Worm (Caenorhabditis elegans) whole organism, L4 larva: Measurements from ENCODE around the gene ugt-66.
A peak's percentile ranks its signal among the peaks of the same experiment; 100 is the strongest.

Source experiments
- F26F4.8 ChIP-seq: fragments of 200-800 bp; sonication (Bioruptor generic); conservative IDR thresholded peaks from 2 replicates; pipeline ENCODE4 v1.3.6; 2022; ENCODE audit warnings: missing genetic modification characterization, missing compliant biosample characterization
- F37D6.2 ChIP-seq: sonication (generic microtip); optimal IDR thresholded peaks from 2 replicates; lab custom pipeline; 2016; ENCODE audit warnings: mild to moderate bottlenecking, missing genetic modification characterization, missing compliant biosample characterization
- T20F7.1 ChIP-seq: fragments of 200-800 bp; sonication (Bioruptor generic); optimal IDR thresholded peaks from 2 replicates; lab custom pipeline; 2018; ENCODE audit warnings: mild to moderate bottlenecking, missing genetic modification characterization, missing compliant biosample characterization
- T26A8.4 ChIP-seq: fragments of 200-800 bp; sonication (Bioruptor generic); IDR thresholded peaks from 2 replicates; pipeline ENCODE4 v1.3.6; 2022; ENCODE audit warnings: missing genetic modification characterization, missing compliant biosample characterization
- Y105C5A.15 ChIP-seq: fragments of 200-800 bp; sonication (Bioruptor generic); IDR thresholded peaks from 2 replicates; pipeline ENCODE4 v1.3.6; 2022; ENCODE audit warnings: missing genetic modification characterization, missing compliant biosample characterization
- Y48G9A.11 ChIP-seq: fragments of 200-800 bp; sonication (Bioruptor generic); IDR thresholded peaks from 2 replicates; pipeline ENCODE4 v1.3.6; 2022; ENCODE audit warnings: missing genetic modification reagents, missing genetic modification characterization, missing compliant biosample characterization
- ZK546.5 ChIP-seq, 2 experiments: sonication (generic microtip); optimal IDR thresholded peaks; 2 replicates each; lab custom pipeline; 2017; ENCODE audit warnings: missing biosample characterization in 2 of 2, missing genetic modification characterization in 2 of 2
- aha-1 ChIP-seq: fragments of 150-350 bp; peaks from one replicate; lab custom pipeline; 2014; ENCODE audit warnings: missing biosample characterization, missing genetic modification characterization
- arid-1 ChIP-seq: fragments of 200-800 bp; sonication (Bioruptor generic); conservative IDR thresholded peaks from 2 replicates; pipeline ENCODE4 v1.3.6; 2022; ENCODE audit warnings: missing genetic modification reagents, missing genetic modification characterization, missing compliant biosample characterization
- cey-2 ChIP-seq: sonication (generic microtip); optimal IDR thresholded peaks from 3 replicates; lab custom pipeline; 2017; ENCODE audit warnings: missing genetic modification characterization, mild to moderate bottlenecking, missing compliant biosample characterization, antibody characterized with exemption, borderline replicate concordance; ENCODE audit not compliant: insufficient read depth
- daf-16 ChIP-seq, 3 experiments: sonication (generic microtip); optimal IDR thresholded peaks; 2 replicates each; lab custom pipeline; 2016 to 2017; ENCODE audit warnings: missing genetic modification characterization in 3 of 3, missing genetic modification reagents in 3 of 3, mild to moderate bottlenecking in 2 of 3, missing compliant biosample characterization in 2 of 3, missing biosample characterization in 1 of 3, moderate library complexity in 1 of 3
- dmd-6 ChIP-seq: fragments of 200-800 bp; sonication (Bioruptor generic); IDR thresholded peaks from 2 replicates; pipeline ENCODE4 v1.3.6; 2022; ENCODE audit warnings: missing genetic modification reagents, missing genetic modification characterization, missing compliant biosample characterization
- dmd-9 ChIP-seq: fragments of 200-800 bp; sonication (Bioruptor generic); IDR thresholded peaks from 2 replicates; pipeline ENCODE4 v1.3.6; 2022; ENCODE audit warnings: missing genetic modification reagents, missing genetic modification characterization, missing compliant biosample characterization
- dve-1 ChIP-seq: sonication (generic microtip); optimal IDR thresholded peaks from 2 replicates; lab custom pipeline; 2017; ENCODE audit warnings: antibody characterized with exemption, mild to moderate bottlenecking, missing genetic modification characterization, missing compliant biosample characterization; ENCODE audit not compliant: insufficient read depth
- gei-8 ChIP-seq: fragments of 200-800 bp; sonication (Bioruptor generic); optimal IDR thresholded peaks from 2 replicates; lab custom pipeline; 2018; ENCODE audit warnings: mild to moderate bottlenecking, missing genetic modification characterization, missing compliant biosample characterization
- hif-1 ChIP-seq, 2 experiments: sonication (generic microtip); optimal IDR thresholded peaks; 2 replicates each; lab custom pipeline; 2016 to 2017; ENCODE audit warnings: missing compliant biosample characterization in 2 of 2, missing genetic modification characterization in 2 of 2, missing genetic modification reagents in 2 of 2, missing genotype in 2 of 2, mild to moderate bottlenecking in 1 of 2
- hlh-11 ChIP-seq: fragments of 200-800 bp; sonication (Bioruptor generic); optimal IDR thresholded peaks from 2 replicates; lab custom pipeline; 2018; ENCODE audit warnings: mild to moderate bottlenecking, missing genetic modification characterization, missing compliant biosample characterization
- hlh-30 ChIP-seq: sonication (generic microtip); optimal IDR thresholded peaks from 2 replicates; lab custom pipeline; 2017; ENCODE audit warnings: antibody characterized with exemption, mild to moderate bottlenecking, missing genetic modification characterization, missing compliant biosample characterization; ENCODE audit not compliant: insufficient read depth
- hmg-1.1 ChIP-seq: fragments of 200-800 bp; sonication (Bioruptor generic); IDR thresholded peaks from 2 replicates; pipeline ENCODE4 v1.3.6; 2022; ENCODE audit warnings: missing genetic modification reagents, missing genetic modification characterization, missing compliant biosample characterization
- lim-7 ChIP-seq: fragments of 200-800 bp; sonication (Bioruptor generic); IDR thresholded peaks from 2 replicates; pipeline ENCODE4 v1.3.6; 2022; ENCODE audit warnings: missing genetic modification characterization, missing compliant biosample characterization
- lin-38 ChIP-seq: fragments of 200-800 bp; sonication (Bioruptor generic); IDR thresholded peaks from 2 replicates; pipeline ENCODE4 v1.3.6; 2022; ENCODE audit warnings: missing genetic modification reagents, missing genetic modification characterization, missing compliant biosample characterization
- lsy-2 ChIP-seq, 2 experiments: fragments of 150-350 bp in 1 of 2; sonication (generic microtip) in 1 of 2; optimal IDR thresholded peaks; 2 replicates each; lab custom pipeline; 2014 to 2017; ENCODE audit warnings: missing biosample characterization in 2 of 2, missing genetic modification characterization in 2 of 2
- madf-9 ChIP-seq: fragments of 200-800 bp; sonication (Bioruptor generic); conservative IDR thresholded peaks from 2 replicates; pipeline ENCODE4 v1.3.6; 2022; ENCODE audit warnings: missing genetic modification reagents, missing genetic modification characterization, missing compliant biosample characterization
- mdl-1 ChIP-seq, 2 experiments: fragments of 150-350 bp in 1 of 2; sonication (generic microtip) in 1 of 2; optimal IDR thresholded peaks; 2 replicates each; lab custom pipeline; 2014 to 2017; ENCODE audit warnings: missing biosample characterization in 2 of 2, missing genetic modification characterization in 2 of 2
- mdt-29 ChIP-seq: fragments of 200-800 bp; sonication (Bioruptor generic); IDR thresholded peaks from 2 replicates; pipeline ENCODE4 v1.3.6; 2022; ENCODE audit warnings: missing genetic modification reagents, missing genetic modification characterization, missing compliant biosample characterization
- mxl-3 ChIP-seq: fragments of 200-800 bp; sonication (Bioruptor generic); optimal IDR thresholded peaks from 2 replicates; lab custom pipeline; 2018; ENCODE audit warnings: mild to moderate bottlenecking, missing genetic modification characterization, missing compliant biosample characterization
- nhr-102 ChIP-seq: sonication (generic microtip); optimal IDR thresholded peaks from 2 replicates; lab custom pipeline; 2016; ENCODE audit warnings: mild to moderate bottlenecking, missing genetic modification characterization, moderate library complexity, missing compliant biosample characterization
- nhr-237 ChIP-seq: sonication (generic microtip); optimal IDR thresholded peaks from 2 replicates; lab custom pipeline; 2017; ENCODE audit warnings: missing biosample characterization, missing genetic modification characterization
- nhr-28 ChIP-seq: fragments of 150-350 bp; optimal IDR thresholded peaks from 2 replicates; lab custom pipeline; 2014; ENCODE audit warnings: missing biosample characterization, missing genetic modification characterization
- nhr-48 ChIP-seq: sonication (generic microtip); optimal IDR thresholded peaks from 2 replicates; lab custom pipeline; 2016; ENCODE audit warnings: mild to moderate bottlenecking, missing genetic modification characterization, missing compliant biosample characterization
- nhr-76 ChIP-seq: fragments of 150-350 bp; optimal IDR thresholded peaks from 2 replicates; lab custom pipeline; 2014; ENCODE audit warnings: missing biosample characterization, missing genetic modification characterization
- rbr-2 ChIP-seq: sonication (generic microtip); optimal IDR thresholded peaks from 2 replicates; lab custom pipeline; 2016; ENCODE audit warnings: missing genotype, missing genetic modification characterization, missing compliant biosample characterization
- saeg-2 ChIP-seq: fragments of 200-800 bp; sonication (Bioruptor generic); IDR thresholded peaks from 2 replicates; pipeline ENCODE4 v1.3.6; 2022; ENCODE audit warnings: missing genetic modification reagents, missing genetic modification characterization, missing compliant biosample characterization
- tag-97 ChIP-seq: fragments of 200-800 bp; sonication (Bioruptor generic); IDR thresholded peaks from 2 replicates; pipeline ENCODE4 v1.3.6; 2022; ENCODE audit warnings: missing genetic modification characterization, missing compliant biosample characterization
- tra-1 ChIP-seq: fragments of 200-800 bp; sonication (Bioruptor generic); IDR thresholded peaks from 2 replicates; pipeline ENCODE4 v1.3.6; 2022; ENCODE audit warnings: missing genetic modification reagents, missing genetic modification characterization, missing compliant biosample characterization
- unc-62 ChIP-seq, 3 experiments: fragments of 150-350 bp in 1 of 3; sonication (generic microtip); optimal IDR thresholded peaks in 2 of 3; peaks in 1 of 3; 1 replicate in 1 of 3; 2 replicates in 2 of 3; lab custom pipeline; 2014 to 2017; ENCODE audit warnings: missing biosample characterization in 3 of 3, missing genetic modification characterization in 3 of 3, missing genetic modification reagents in 3 of 3, missing genotype in 1 of 3
- vab-7 ChIP-seq: fragments of 200-800 bp; sonication (Bioruptor generic); IDR thresholded peaks from 2 replicates; pipeline ENCODE4 v1.3.6; 2022; ENCODE audit warnings: missing genetic modification reagents, missing genetic modification characterization, missing compliant biosample characterization
- zag-1 ChIP-seq: fragments of 150-350 bp; optimal IDR thresholded peaks from 2 replicates; lab custom pipeline; 2014; ENCODE audit warnings: missing biosample characterization, missing genetic modification characterization
- zfp-3 ChIP-seq: fragments of 200-800 bp; sonication (Bioruptor generic); conservative IDR thresholded peaks from 2 replicates; pipeline ENCODE4 v1.3.6; 2022; ENCODE audit warnings: missing genetic modification reagents, missing genetic modification characterization, missing compliant biosample characterization
- zip-2 ChIP-seq: fragments of 150-350 bp; optimal IDR thresholded peaks from 2 replicates; lab custom pipeline; 2014; ENCODE audit warnings: missing biosample characterization, missing genetic modification characterization
- ztf-11 ChIP-seq: fragments of 150-350 bp; optimal IDR thresholded peaks from 2 replicates; lab custom pipeline; 2014; ENCODE audit warnings: missing biosample characterization, missing genetic modification characterization

The ugt-66 gene

DNA sequence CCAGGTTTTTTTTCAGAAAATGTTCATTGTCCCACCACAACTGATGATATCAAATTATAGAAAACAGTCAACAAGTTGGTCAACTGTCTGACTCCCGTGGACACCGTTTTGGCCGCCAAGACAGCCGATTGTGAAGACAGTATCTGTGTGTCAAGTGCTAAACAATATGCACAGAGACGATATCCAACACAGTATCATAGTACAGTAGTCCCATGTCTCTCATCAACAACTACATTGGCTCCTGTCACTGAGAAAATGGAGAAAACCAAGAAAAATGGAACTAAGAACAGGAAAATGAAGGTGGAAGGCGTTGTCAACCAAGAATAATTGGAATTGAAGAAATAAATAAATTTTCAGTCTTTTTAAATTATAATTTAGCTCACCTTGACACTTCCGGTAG is 45.7 kb downstream of the ugt-66 start:
- TF ChIP-seq Y105C5A.15 (GFP tag; lab: Robert Waterston, UW), result no peak
- no peak for TF ChIP-seq daf-16 (GFP tag; optimal IDR thresholded peaks at IDR 0.05; lab: Kevin White, UChicago)
- TF ChIP-seq daf-16 (tag; optimal IDR thresholded peaks at IDR 0.05; lab: Kevin White, UChicago), result peak; percentile 41

DNA sequence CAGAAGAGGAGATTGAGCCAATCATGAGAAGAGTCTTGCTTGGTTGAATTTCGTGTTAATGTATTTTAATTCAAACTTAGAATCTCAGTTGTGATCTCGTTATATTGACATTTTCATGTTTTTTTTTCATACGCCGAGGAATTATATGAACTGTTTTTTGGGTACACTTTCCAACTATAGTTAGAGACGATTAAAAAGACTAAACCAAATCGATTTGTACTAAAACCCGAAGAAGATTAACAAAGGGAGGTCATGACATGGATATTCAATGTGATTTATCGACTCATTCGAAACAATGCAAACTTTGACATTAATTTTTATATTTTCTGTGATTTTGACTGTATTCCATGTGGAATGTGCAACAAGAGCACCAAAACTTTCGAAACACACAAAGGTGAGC is 46.5 kb downstream of the ugt-66 start, which contains the start of gene Y42G9A.2:
Gene Y42G9A.2, plus strand, starts transcription at position 284 of the 400 bp plus-strand sequence.
- no peak for TF ChIP-seq rbr-2
- no peak for TF ChIP-seq hmg-1.1 (GFP tag; lab: Robert Waterston, UW)
- TF ChIP-seq T20F7.1 (GFP tag; lab: Kevin White, UChicago), result peak; percentile 52
- TF ChIP-seq aha-1 (tag; lab: Kevin White, UChicago), result peak; percentile 85
- TF ChIP-seq gei-8 (GFP tag; lab: Kevin White, UChicago), result no peak
- peak; percentile 8 for TF ChIP-seq zip-2 (tag; lab: Kevin White, UChicago)
- TF ChIP-seq, all 104 proteins: peak for 3

DNA sequence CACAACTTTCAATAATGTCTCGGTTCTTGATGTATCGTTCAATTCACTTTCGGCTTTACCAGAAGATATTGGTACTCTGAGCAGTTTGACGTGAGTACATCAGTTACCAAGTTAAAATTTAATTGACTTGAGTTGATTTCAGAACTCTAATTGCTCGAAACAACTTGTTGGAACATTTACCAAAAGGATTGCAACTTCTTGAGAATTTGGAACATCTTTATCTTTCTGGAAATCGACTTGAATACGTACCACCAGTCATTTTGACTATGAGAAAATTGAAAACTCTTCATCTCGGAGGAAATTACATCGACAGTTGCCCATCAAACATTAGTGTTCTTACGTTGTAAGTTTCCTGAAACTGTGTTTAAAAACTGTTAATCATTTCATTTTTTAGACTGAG is 47.6 kb downstream of the ugt-66 start:
- no peak for TF ChIP-seq zag-1 (tag; lab: Kevin White, UChicago)
- no peak for TF ChIP-seq zfp-3 (GFP tag; lab: Robert Waterston, UW)
- peak in 1 of 2 experiments; percentile 93 for TF ChIP-seq unc-62 (GFP tag; optimal IDR thresholded peaks at IDR 0.05 in 1 of 2; lab: Kevin White, UChicago)
- TF ChIP-seq unc-62 (tag; optimal IDR thresholded peaks at IDR 0.05; lab: Kevin White, UChicago), result no peak
- no peak for TF ChIP-seq nhr-237 (tag; lab: Kevin White, UChicago)

DNA sequence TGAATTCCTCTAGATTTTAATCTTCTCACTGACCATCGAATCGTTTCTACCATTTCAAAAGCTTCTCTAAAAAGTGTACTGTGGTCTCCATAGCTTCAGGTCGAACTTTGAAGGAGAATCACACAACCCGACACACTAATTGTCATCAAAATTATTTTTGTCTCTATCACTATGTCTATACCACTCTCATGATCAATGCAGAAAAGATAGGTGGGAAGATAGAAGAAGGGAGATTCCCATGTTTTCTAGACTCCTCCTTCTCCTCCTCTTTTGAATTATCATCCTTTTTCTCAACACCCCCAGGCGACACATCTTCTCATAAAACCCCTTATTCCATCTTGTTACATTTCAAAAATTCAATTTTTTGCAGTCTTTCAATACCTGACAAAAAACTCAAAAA is 48.5 kb downstream of the ugt-66 start, which contains the start of gene Y42G9A.3:
Gene Y42G9A.3, plus strand, starts transcription at position 363 of the 400 bp plus-strand sequence.
- TF ChIP-seq dmd-6 (peak; percentile 45; the same call in 1 of the 2 replicates), vab-7 (GFP tag; lab: Robert Waterston, UW) (no peak), hlh-11 (tag; lab: Kevin White, UChicago) (no peak), hlh-30 (peak; percentile 38), tag-97 (no peak), T26A8.4 (GFP tag; lab: Robert Waterston, UW) (no peak), lim-7 (no peak), mdl-1 (tag; optimal IDR thresholded peaks at IDR 0.05; lab: Kevin White, UChicago) (no peak), F37D6.2 (tag; lab: Kevin White, UChicago) (no peak), nhr-76 (tag; lab: Kevin White, UChicago) (no peak), arid-1 (GFP tag; lab: Robert Waterston, UW) (no peak), mxl-3 (peak; percentile 5), nhr-28 (tag; lab: Kevin White, UChicago) (peak; percentile 53), daf-16 (GFP tag; optimal IDR thresholded peaks at IDR 0.05; lab: Kevin White, UChicago) (no peak), daf-16 (tag; optimal IDR thresholded peaks at IDR 0.05; lab: Kevin White, UChicago) (peak; percentile 30), ZK546.5 (tag; optimal IDR thresholded peaks at IDR 0.05; lab: Kevin White, UChicago) (no peak)

DNA sequence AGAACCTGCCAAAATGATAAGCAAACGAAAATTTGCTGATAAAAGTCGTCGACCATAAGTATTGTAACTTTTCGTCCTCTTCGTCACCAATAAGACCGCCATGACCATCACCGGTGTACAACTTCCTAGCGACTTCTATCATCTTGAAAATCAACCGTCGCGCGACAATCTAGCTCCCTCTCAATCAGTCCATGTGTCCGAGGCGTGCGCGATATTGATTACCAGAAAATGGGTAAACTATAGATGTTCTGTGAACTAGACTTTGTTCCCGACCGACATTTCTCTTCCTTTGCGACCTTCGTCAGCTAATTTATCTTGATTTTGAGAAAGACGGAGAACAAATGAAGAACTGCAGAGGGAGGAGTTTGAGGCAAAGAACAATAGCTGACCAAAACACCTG is 49.1 kb downstream of the ugt-66 start:
- no peak for TF ChIP-seq mdt-29 (GFP tag; lab: Robert Waterston, UW)
- TF ChIP-seq ztf-11 (tag; lab: Kevin White, UChicago), result no peak
- TF ChIP-seq dmd-9 (GFP tag; lab: Robert Waterston, UW), result no peak
- TF ChIP-seq nhr-28 (tag; lab: Kevin White, UChicago), result peak; percentile 1
- TF ChIP-seq dve-1 (tag; lab: Kevin White, UChicago), result peak; percentile 28
- no peak for TF ChIP-seq cey-2
- TF ChIP-seq dmd-6, result peak; percentile 48; the same call in 1 of the 2 replicates
- no peak for TF ChIP-seq Y48G9A.11 (GFP tag; lab: Robert Waterston, UW)
- no peak for TF ChIP-seq rbr-2
- no peak for TF ChIP-seq saeg-2 (GFP tag; lab: Robert Waterston, UW)
- TF ChIP-seq aha-1 (tag; lab: Kevin White, UChicago), result peak; percentile 84
- no peak for TF ChIP-seq hif-1 (tag; optimal IDR thresholded peaks at IDR 0.05; lab: Kevin White, UChicago)
- no peak for TF ChIP-seq lin-38
- peak in 1 of 2 experiments; percentile 40 for TF ChIP-seq lsy-2 (tag; optimal IDR thresholded peaks at IDR 0.05; lab: Kevin White, UChicago)
- no peak for TF ChIP-seq T20F7.1 (GFP tag; lab: Kevin White, UChicago)
- TF ChIP-seq tra-1 (GFP tag; lab: Robert Waterston, UW), result no peak
- no peak for TF ChIP-seq daf-16 (GFP tag; optimal IDR thresholded peaks at IDR 0.05; lab: Kevin White, UChicago)
- no peak for TF ChIP-seq daf-16 (tag; optimal IDR thresholded peaks at IDR 0.05; lab: Kevin White, UChicago)
- TF ChIP-seq ZK546.5 (tag; optimal IDR thresholded peaks at IDR 0.05; lab: Kevin White, UChicago), result no peak
- TF ChIP-seq hlh-11 (tag; lab: Kevin White, UChicago), result peak; percentile 54
- TF ChIP-seq madf-9 (GFP tag; lab: Robert Waterston, UW), result no peak
- TF ChIP-seq nhr-48, result peak; percentile 23
- no peak for TF ChIP-seq F26F4.8 (GFP tag; lab: Robert Waterston, UW)
- no peak for TF ChIP-seq nhr-102 (tag; lab: Kevin White, UChicago)
